1 fruit fly cellular context compared by ENCODE assay signal in the genomic region with DNA sequence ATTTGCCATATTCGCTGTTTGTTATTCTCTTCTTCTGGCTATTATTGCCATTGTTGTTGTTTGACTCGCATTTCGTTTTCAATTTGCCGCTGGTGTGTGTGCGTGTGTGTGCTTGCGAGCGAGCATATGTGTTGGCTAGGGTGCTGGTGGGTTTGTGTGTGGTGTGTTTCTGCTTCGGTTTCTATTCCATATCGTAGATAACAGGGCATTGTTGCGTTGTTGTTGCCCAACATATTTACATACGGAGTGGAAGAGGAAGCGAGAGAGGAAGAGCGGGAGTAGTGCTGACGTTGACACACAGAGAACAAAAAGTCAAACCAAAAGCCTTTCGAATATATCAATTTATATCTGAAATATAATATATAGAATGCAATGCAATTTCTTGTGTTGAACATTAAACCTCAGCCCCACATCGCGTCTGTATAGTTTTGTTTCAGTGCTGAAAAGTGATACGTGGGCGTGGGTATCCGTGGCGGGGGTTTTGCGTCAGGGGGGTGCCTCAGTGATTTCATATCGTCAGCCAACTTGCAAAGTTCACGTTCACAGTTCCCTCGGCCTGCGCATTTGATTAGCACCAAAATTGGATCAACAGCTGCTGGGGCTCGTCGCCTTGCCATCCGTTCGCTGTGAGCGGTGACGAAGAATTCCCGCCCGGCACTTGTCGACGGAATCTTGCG.
TF ChIP-seq lines count a peak whose summit lies in the region.

No protein-coding gene starts in this region.

TF ChIP-seq in whole organism, embryonic, 481 proteins besides CTCF, POLR2A, EP300 and RAD21 (continued from another document and continues in another):
- TF ChIP-seq Dfd (GFP tag; optimal IDR thresholded peaks at IDR 0.05; lab: Kevin White, UChicago) (no peak), CG10654 (GFP tag; optimal IDR thresholded peaks at IDR 0.05; lab: Kevin White, UChicago) (peak; percentile 25), CG16813 (GFP tag; IDR thresholded peaks at IDR 0.05; lab: Robert Waterston, UW; ENCODE audit: partially characterized antibody) (no peak), fd96Cb (tag; optimal IDR thresholded peaks at IDR 0.05; lab: Kevin White, UChicago) (peak; percentile 51), Sox102F (GFP tag; optimal IDR thresholded peaks at IDR 0.05; lab: Kevin White, UChicago) (peak; percentile 85), ase (GFP tag; IDR thresholded peaks at IDR 0.05; lab: Robert Waterston, UW) (no peak), CG6654 (GFP tag; optimal IDR thresholded peaks at IDR 0.05; lab: Kevin White, UChicago) (peak; percentile 44), Xbp1 (GFP tag; optimal IDR thresholded peaks at IDR 0.05; lab: Kevin White, UChicago) (peak; percentile 81), cas (GFP tag; IDR thresholded peaks at IDR 0.05; lab: Robert Waterston, UW) (no peak), CG9817 (tag; optimal IDR thresholded peaks at IDR 0.05; lab: Kevin White, UChicago) (peak; percentile 72), CG13894 (tag; optimal IDR thresholded peaks at IDR 0.05; lab: Kevin White, UChicago) (peak; percentile 47), CG7357 (GFP tag; IDR thresholded peaks at IDR 0.05; lab: Robert Waterston, UW) (peak; percentile 49; the same call in 1 of the 3 replicates), CG12299 (tag; optimal IDR thresholded peaks at IDR 0.05; lab: Kevin White, UChicago) (peak; percentile 18), CG16815 (GFP tag; optimal IDR thresholded peaks at IDR 0.05; lab: Kevin White, UChicago) (peak; percentile 49), dpn (GFP tag; optimal IDR thresholded peaks at IDR 0.05; lab: Kevin White, UChicago) (peak; percentile 12 to 59), esg (GFP tag; conservative IDR thresholded peaks at IDR 0.05; lab: Robert Waterston, UW) (no peak), CG15514 (GFP tag; optimal IDR thresholded peaks at IDR 0.05; lab: Kevin White, UChicago) (peak; percentile 78), BtbVII (GFP tag; optimal IDR thresholded peaks at IDR 0.05; lab: Kevin White, UChicago) (peak; percentile 59), vfl (GFP tag; optimal IDR thresholded peaks at IDR 0.05; lab: Kevin White, UChicago) (peak; percentile 71), CG13775 (GFP tag; optimal IDR thresholded peaks at IDR 0.05; lab: Kevin White, UChicago) (peak; percentile 54), CG15073 (GFP tag; optimal IDR thresholded peaks at IDR 0.05; lab: Kevin White, UChicago) (peak; percentile 31), BEAF-32 (GFP tag; optimal IDR thresholded peaks at IDR 0.05; lab: Kevin White, UChicago) (no peak), TFAM (GFP tag; optimal IDR thresholded peaks at IDR 0.05; lab: Kevin White, UChicago) (peak; percentile 6), CG5245 (GFP tag; optimal IDR thresholded peaks at IDR 0.05; lab: Kevin White, UChicago) (peak; percentile 43), CG6272 (GFP tag; IDR thresholded peaks at IDR 0.05; lab: Robert Waterston, UW) (peak; percentile 80), CG12942 (GFP tag; optimal IDR thresholded peaks at IDR 0.05; lab: Kevin White, UChicago) (peak; percentile 31), CG15479 (GFP tag; optimal IDR thresholded peaks at IDR 0.05; lab: Kevin White, UChicago) (peak; percentile 88), CG2712 (tag; optimal IDR thresholded peaks at IDR 0.05; lab: Kevin White, UChicago) (peak; percentile 70), Gug (GFP tag; IDR thresholded peaks at IDR 0.05; lab: Robert Waterston, UW) (peak; percentile 79), dmrt11E (tag; optimal IDR thresholded peaks at IDR 0.05; lab: Kevin White, UChicago) (peak; percentile 56), CG2875 (GFP tag; optimal IDR thresholded peaks at IDR 0.05; lab: Kevin White, UChicago) (peak; percentile 40), wdn (GFP tag; IDR thresholded peaks at IDR 0.05; lab: Robert Waterston, UW) (no peak), CG13296 (GFP tag; optimal IDR thresholded peaks at IDR 0.05; lab: Kevin White, UChicago) (peak; percentile 68), Gsc (GFP tag; IDR thresholded peaks at IDR 0.05; lab: Robert Waterston, UW) (no peak), abd-A (tag; optimal IDR thresholded peaks at IDR 0.05; lab: Kevin White, UChicago) (peak; percentile 95), CG2202 (tag; optimal IDR thresholded peaks at IDR 0.05; lab: Kevin White, UChicago) (peak; percentile 3), CG4730 (GFP tag; IDR thresholded peaks at IDR 0.05; lab: Robert Waterston, UW) (no peak), mirr (GFP tag; optimal IDR thresholded peaks at IDR 0.05; lab: Kevin White, UChicago) (peak; percentile 59), fd3F (GFP tag; optimal IDR thresholded peaks at IDR 0.05; lab: Kevin White, UChicago) (peak; percentile 70), salm (tag; optimal IDR thresholded peaks at IDR 0.05; lab: Kevin White, UChicago) (peak; percentile 44), CG9932 (GFP tag; IDR thresholded peaks at IDR 0.05; lab: Robert Waterston, UW) (no peak), aop (GFP tag; IDR thresholded peaks at IDR 0.05; lab: Robert Waterston, UW) (no peak), Trl (optimal IDR thresholded peaks at IDR 0.05; lab: Kevin White, UChicago) (peak; percentile 28 to 87), Trl (GFP tag; optimal IDR thresholded peaks at IDR 0.05; lab: Kevin White, UChicago) (no peak), HLHmδ (GFP tag; optimal IDR thresholded peaks at IDR 0.05; lab: Kevin White, UChicago) (peak; percentile 38), NC2β (GFP tag; optimal IDR thresholded peaks at IDR 0.05; lab: Kevin White, UChicago) (peak; percentile 39), nerfin-1 (tag; optimal IDR thresholded peaks at IDR 0.05; lab: Kevin White, UChicago) (peak; percentile 4), CG2678 (tag; optimal IDR thresholded peaks at IDR 0.05; lab: Kevin White, UChicago) (peak; percentile 78), MTF-1 (GFP tag; optimal IDR thresholded peaks at IDR 0.05; lab: Kevin White, UChicago; ENCODE audit: borderline replicate concordance) (peak; percentile 40), kni (GFP tag; optimal IDR thresholded peaks at IDR 0.05; lab: Kevin White, UChicago) (peak; percentile 66), CG6765 (GFP tag; optimal IDR thresholded peaks at IDR 0.05; lab: Kevin White, UChicago) (peak; percentile 82), CG7556 (GFP tag; optimal IDR thresholded peaks at IDR 0.05; lab: Kevin White, UChicago) (peak; percentile 71), CG11093 (GFP tag; IDR thresholded peaks at IDR 0.05; lab: Robert Waterston, UW) (peak; percentile 70), CG11560 (tag; IDR thresholded peaks at IDR 0.05; lab: Robert Waterston, UW) (no peak), bcd (GFP tag; optimal IDR thresholded peaks at IDR 0.05; lab: Kevin White, UChicago) (peak; percentile 57), trem (tag; optimal IDR thresholded peaks at IDR 0.05; lab: Kevin White, UChicago) (peak; percentile 13), CG3163 (GFP tag; optimal IDR thresholded peaks at IDR 0.05; lab: Kevin White, UChicago) (peak; percentile 22), CG12659 (GFP tag; optimal IDR thresholded peaks at IDR 0.05; lab: Kevin White, UChicago) (peak; percentile 83), dan (GFP tag; IDR thresholded peaks at IDR 0.05; lab: Robert Waterston, UW) (no peak), Rx (GFP tag; IDR thresholded peaks at IDR 0.05; lab: Robert Waterston, UW) (no peak), CG13424 (tag; optimal IDR thresholded peaks at IDR 0.05; lab: Kevin White, UChicago) (peak; percentile 75), tna (GFP tag; IDR thresholded peaks at IDR 0.05; lab: Robert Waterston, UW; ENCODE audit: partially characterized antibody) (no peak), CG3281 (GFP tag; optimal IDR thresholded peaks at IDR 0.05; lab: Kevin White, UChicago) (peak; percentile 73), HHEX (GFP tag; optimal IDR thresholded peaks at IDR 0.05; lab: Kevin White, UChicago) (peak; percentile 80), D (optimal IDR thresholded peaks at IDR 0.05; lab: Kevin White, UChicago) (no peak), D (GFP tag; optimal IDR thresholded peaks at IDR 0.05; lab: Kevin White, UChicago) (peak; percentile 58), CG15269 (tag; optimal IDR thresholded peaks at IDR 0.05; lab: Kevin White, UChicago) (peak; percentile 80), Poxn (GFP tag; IDR thresholded peaks at IDR 0.05; lab: Robert Waterston, UW) (no peak), CG18262 (tag; optimal IDR thresholded peaks at IDR 0.05; lab: Kevin White, UChicago) (peak; percentile 51), CG1529 (GFP tag; optimal IDR thresholded peaks at IDR 0.05; lab: Kevin White, UChicago) (peak; percentile 64), Hr51 (GFP tag; optimal IDR thresholded peaks at IDR 0.05; lab: Kevin White, UChicago) (peak; percentile 31 to 69), Bgb (GFP tag; IDR thresholded peaks at IDR 0.05; lab: Robert Waterston, UW; ENCODE audit: partially characterized antibody) (no peak), Nf-YB (GFP tag; optimal IDR thresholded peaks at IDR 0.05; lab: Kevin White, UChicago) (peak; percentile 35), stc (GFP tag; IDR thresholded peaks at IDR 0.05; lab: Robert Waterston, UW) (no peak), cato (GFP tag; optimal IDR thresholded peaks at IDR 0.05; lab: Kevin White, UChicago; ENCODE audit: borderline replicate concordance) (peak; percentile 51), grn (GFP tag; optimal IDR thresholded peaks at IDR 0.05; lab: Kevin White, UChicago) (no peak), az2 (GFP tag; optimal IDR thresholded peaks at IDR 0.05; lab: Kevin White, UChicago) (peak; percentile 54), lilli (GFP tag; optimal IDR thresholded peaks at IDR 0.05; lab: Kevin White, UChicago) (peak; percentile 59), scrt (GFP tag; optimal IDR thresholded peaks at IDR 0.05; lab: Kevin White, UChicago) (peak; percentile 65), CG6813 (GFP tag; optimal IDR thresholded peaks at IDR 0.05; lab: Kevin White, UChicago) (peak; percentile 70), gcm2 (GFP tag; optimal IDR thresholded peaks at IDR 0.05; lab: Kevin White, UChicago) (peak; percentile 10), Hsf (GFP tag; optimal IDR thresholded peaks at IDR 0.05; lab: Kevin White, UChicago) (peak; percentile 54), unc-4 (GFP tag; IDR thresholded peaks at IDR 0.05; lab: Robert Waterston, UW; ENCODE audit: partially characterized antibody) (no peak), CG13123 (GFP tag; optimal IDR thresholded peaks at IDR 0.05; lab: Kevin White, UChicago) (peak; percentile 11), repo (GFP tag; optimal IDR thresholded peaks at IDR 0.05; lab: Kevin White, UChicago) (no peak), CG9727 (GFP tag; optimal IDR thresholded peaks at IDR 0.05; lab: Kevin White, UChicago) (peak; percentile 62), pfk (GFP tag; optimal IDR thresholded peaks at IDR 0.05; lab: Kevin White, UChicago) (no peak), CG1832 (GFP tag; optimal IDR thresholded peaks at IDR 0.05; lab: Kevin White, UChicago) (peak; percentile 26), CG12219 (GFP tag; optimal IDR thresholded peaks at IDR 0.05; lab: Kevin White, UChicago) (peak; percentile 61), Stat92E (GFP tag; optimal IDR thresholded peaks at IDR 0.05; lab: Kevin White, UChicago) (no peak), Med (GFP tag; lab: Kevin White, UChicago) (peak; percentile 0), Hmr (GFP tag; optimal IDR thresholded peaks at IDR 0.05; lab: Kevin White, UChicago) (peak; percentile 85), Usf (GFP tag; optimal IDR thresholded peaks at IDR 0.05; lab: Kevin White, UChicago) (no peak), CG11247 (GFP tag; IDR thresholded peaks at IDR 0.05; lab: Robert Waterston, UW) (no peak), croc (GFP tag; conservative IDR thresholded peaks at IDR 0.05; lab: Robert Waterston, UW) (peak; percentile 33; the same call in 2 of the 3 replicates), row (GFP tag; IDR thresholded peaks at IDR 0.05; lab: Robert Waterston, UW) (no peak), wek (GFP tag; optimal IDR thresholded peaks at IDR 0.05; lab: Kevin White, UChicago) (peak; percentile 49), schlank (tag; optimal IDR thresholded peaks at IDR 0.05; lab: Kevin White, UChicago) (peak; percentile 70), CG11504 (tag; optimal IDR thresholded peaks at IDR 0.05; lab: Kevin White, UChicago) (peak; percentile 78), Fer1 (GFP tag; optimal IDR thresholded peaks at IDR 0.05; lab: Kevin White, UChicago) (peak; percentile 70), CG6854 (GFP tag; optimal IDR thresholded peaks at IDR 0.05; lab: Kevin White, UChicago) (peak; percentile 35), sug (tag; optimal IDR thresholded peaks at IDR 0.05; lab: Kevin White, UChicago) (peak; percentile 27), CG10543 (GFP tag; optimal IDR thresholded peaks at IDR 0.05; lab: Kevin White, UChicago) (peak; percentile 75), fd102C (GFP tag; optimal IDR thresholded peaks at IDR 0.05; lab: Kevin White, UChicago) (no peak), klu (GFP tag; IDR thresholded peaks at IDR 0.05; lab: Robert Waterston, UW) (no peak), gem (tag; optimal IDR thresholded peaks at IDR 0.05; lab: Kevin White, UChicago) (peak; percentile 81), sna (GFP tag; IDR thresholded peaks at IDR 0.05; lab: Robert Waterston, UW; ENCODE audit: partially characterized antibody) (no peak), CG17802 (tag; optimal IDR thresholded peaks at IDR 0.05; lab: Kevin White, UChicago) (peak; percentile 53), onecut (GFP tag; IDR thresholded peaks at IDR 0.05; lab: Robert Waterston, UW) (peak; percentile 65), crp (GFP tag; optimal IDR thresholded peaks at IDR 0.05; lab: Kevin White, UChicago) (peak in 1 of 2 experiments; percentile 42), vvl (GFP tag; IDR thresholded peaks at IDR 0.05; lab: Robert Waterston, UW) (no peak), CG12071 (GFP tag; optimal IDR thresholded peaks at IDR 0.05; lab: Kevin White, UChicago) (peak; percentile 43), cwo (GFP tag; optimal IDR thresholded peaks at IDR 0.05; lab: Kevin White, UChicago) (peak; percentile 58), tin (GFP tag; optimal IDR thresholded peaks at IDR 0.05; lab: Kevin White, UChicago) (peak; percentile 22), lola (GFP tag; optimal IDR thresholded peaks at IDR 0.05; lab: Kevin White, UChicago) (peak in 1 of 3 experiments; percentile 9), Pdp1 (GFP tag; optimal IDR thresholded peaks at IDR 0.05; lab: Kevin White, UChicago) (peak in 1 of 2 experiments; percentile 77), gcm (GFP tag; optimal IDR thresholded peaks at IDR 0.05; lab: Kevin White, UChicago) (peak; percentile 30), dmrt99B (tag; optimal IDR thresholded peaks at IDR 0.05; lab: Kevin White, UChicago) (peak; percentile 73), CG15011 (GFP tag; optimal IDR thresholded peaks at IDR 0.05; lab: Kevin White, UChicago) (peak; percentile 60), tup (GFP tag; optimal IDR thresholded peaks at IDR 0.05; lab: Kevin White, UChicago) (peak; percentile 54), hb (GFP tag; IDR thresholded peaks at IDR 0.05; lab: Robert Waterston, UW; ENCODE audit: partially characterized antibody) (no peak), CG2129 (GFP tag; IDR thresholded peaks at IDR 0.05; lab: Robert Waterston, UW; ENCODE audit: partially characterized antibody) (no peak), Oli (tag; optimal IDR thresholded peaks at IDR 0.05; lab: Kevin White, UChicago) (peak; percentile 50)
